Worm (Caenorhabditis elegans) whole organism, midembryonic: ENCODE data around the gene col-74.

ENCODE experiments used
- T22C8.4 ChIP-seq: fragments of 200-800 bp; sonication (Bioruptor generic); IDR thresholded peaks from 2 replicates; pipeline ENCODE4 v1.3.6; 2022; ENCODE audit warnings: missing genetic modification characterization, missing compliant biosample characterization
- cog-1 ChIP-seq: sonication (generic microtip); optimal IDR thresholded peaks from 2 replicates; lab custom pipeline; 2016; ENCODE audit warnings: missing genetic modification characterization, missing compliant biosample characterization
- flt-1 ChIP-seq: fragments of 200-800 bp; sonication (Bioruptor generic); IDR thresholded peaks from 2 replicates; pipeline ENCODE4 v1.3.6; 2022; ENCODE audit warnings: missing genetic modification characterization, missing compliant biosample characterization
- klf-2 ChIP-seq: fragments of 200-800 bp; sonication (Bioruptor generic); conservative IDR thresholded peaks from 2 replicates; pipeline ENCODE4 v1.3.6; 2022; ENCODE audit warnings: missing genetic modification reagents, missing genetic modification characterization, missing compliant biosample characterization
- med-1 ChIP-seq: sonication (generic microtip); optimal IDR thresholded peaks from 2 replicates; lab custom pipeline; 2017; ENCODE audit warnings: missing genetic modification characterization, mild to moderate bottlenecking, missing compliant biosample characterization, antibody characterized with exemption, missing genetic modification reagents; ENCODE audit not compliant: insufficient read depth
- ztf-29 ChIP-seq: fragments of 200-800 bp; sonication (Bioruptor generic); IDR thresholded peaks from 2 replicates; pipeline ENCODE4 v1.3.6; 2022; ENCODE audit warnings: missing genetic modification reagents, missing genetic modification characterization, missing compliant biosample characterization

DNA sequence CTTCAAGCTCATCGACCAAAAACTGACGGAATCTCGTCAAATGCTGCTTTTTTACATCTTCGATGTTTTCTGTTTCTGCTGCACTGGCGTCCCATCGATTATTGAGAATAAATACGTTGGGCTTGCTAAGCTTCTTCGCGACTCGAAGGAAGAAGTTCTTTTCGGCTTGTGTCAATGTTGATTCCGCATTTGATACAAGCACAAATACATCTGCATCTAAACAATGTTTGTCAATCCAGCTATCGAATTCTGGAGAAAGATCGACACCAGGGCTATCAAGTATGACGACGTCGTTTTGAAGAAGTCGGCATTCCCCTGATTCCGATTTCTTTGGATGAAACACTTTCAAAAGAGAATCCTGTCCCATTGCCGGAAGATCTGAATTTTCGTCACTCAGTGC is 5.0 kb downstream of the col-74 start:
- TF ChIP-seq klf-2 (GFP tag; lab: Robert Waterston, UW) (no peak), med-1 (GFP tag; lab: Kevin White, UChicago) (no peak), T22C8.4 (GFP tag; lab: Robert Waterston, UW) (no peak), cog-1 (tag; lab: Kevin White, UChicago) (no peak), flt-1 (GFP tag; lab: Robert Waterston, UW) (no peak), ztf-29 (GFP tag; lab: Robert Waterston, UW) (no peak)
